Fruit fly (Drosophila melanogaster): ENCODE data around the gene CG32298.

Gene CG32298

DNA sequence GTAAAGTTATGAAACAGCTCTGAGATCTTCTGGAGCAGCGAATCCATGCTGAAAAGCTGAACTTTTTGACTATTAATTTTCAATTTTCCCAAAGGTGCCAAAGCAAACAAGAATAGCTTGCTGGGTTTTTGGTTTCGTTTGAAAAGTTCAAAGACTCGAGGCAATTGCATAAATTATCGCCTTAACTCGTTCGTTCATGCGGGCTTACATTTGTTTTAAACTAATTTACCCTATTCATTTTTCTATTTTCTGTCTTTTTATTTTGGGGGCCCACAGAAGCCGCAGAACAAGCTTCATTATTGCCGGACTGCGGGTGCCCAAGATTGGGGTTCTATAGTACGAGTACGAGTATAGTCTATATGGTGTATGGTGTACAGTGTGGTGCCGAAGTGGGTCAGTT, at the start of gene CG32298, which contains the start of gene CG32299:
Gene CG32298 (minus strand): TSS at position 101 of the 400 bp plus-strand sequence.
Gene CG32299 (minus strand): TSS at position 101 of the 400 bp plus-strand sequence.
- TF ChIP-seq woc (GFP tag; optimal IDR thresholded peaks at IDR 0.05) (no peak), CG9705 (GFP tag; optimal IDR thresholded peaks at IDR 0.05) (no peak), Rel (GFP tag; optimal IDR thresholded peaks at IDR 0.05) (no peak), Rel (tag; optimal IDR thresholded peaks at IDR 0.05) (no peak), pan (optimal IDR thresholded peaks at IDR 0.05) (no peak), Hnf4 (GFP tag; optimal IDR thresholded peaks at IDR 0.05) (no peak), N (GFP tag; optimal IDR thresholded peaks at IDR 0.05) (no peak), brk (GFP tag; optimal IDR thresholded peaks at IDR 0.05) (no peak), psq (GFP tag; optimal IDR thresholded peaks at IDR 0.05) (no peak), sage (GFP tag; optimal IDR thresholded peaks at IDR 0.05) (no peak), usp (GFP tag; optimal IDR thresholded peaks at IDR 0.05) (no peak), HLH106 (tag; optimal IDR thresholded peaks at IDR 0.05) (no peak), dmrt93B (GFP tag; optimal IDR thresholded peaks at IDR 0.05) (no peak), foxo (GFP tag; optimal IDR thresholded peaks at IDR 0.05) (no peak), rgr (GFP tag; optimal IDR thresholded peaks at IDR 0.05) (no peak), CrebA (GFP tag; optimal IDR thresholded peaks at IDR 0.05; ENCODE audit: borderline replicate concordance) (no peak), CG32264 (GFP tag; optimal IDR thresholded peaks at IDR 0.05) (no peak), sv (GFP tag; optimal IDR thresholded peaks at IDR 0.05) (no peak)

DNA sequence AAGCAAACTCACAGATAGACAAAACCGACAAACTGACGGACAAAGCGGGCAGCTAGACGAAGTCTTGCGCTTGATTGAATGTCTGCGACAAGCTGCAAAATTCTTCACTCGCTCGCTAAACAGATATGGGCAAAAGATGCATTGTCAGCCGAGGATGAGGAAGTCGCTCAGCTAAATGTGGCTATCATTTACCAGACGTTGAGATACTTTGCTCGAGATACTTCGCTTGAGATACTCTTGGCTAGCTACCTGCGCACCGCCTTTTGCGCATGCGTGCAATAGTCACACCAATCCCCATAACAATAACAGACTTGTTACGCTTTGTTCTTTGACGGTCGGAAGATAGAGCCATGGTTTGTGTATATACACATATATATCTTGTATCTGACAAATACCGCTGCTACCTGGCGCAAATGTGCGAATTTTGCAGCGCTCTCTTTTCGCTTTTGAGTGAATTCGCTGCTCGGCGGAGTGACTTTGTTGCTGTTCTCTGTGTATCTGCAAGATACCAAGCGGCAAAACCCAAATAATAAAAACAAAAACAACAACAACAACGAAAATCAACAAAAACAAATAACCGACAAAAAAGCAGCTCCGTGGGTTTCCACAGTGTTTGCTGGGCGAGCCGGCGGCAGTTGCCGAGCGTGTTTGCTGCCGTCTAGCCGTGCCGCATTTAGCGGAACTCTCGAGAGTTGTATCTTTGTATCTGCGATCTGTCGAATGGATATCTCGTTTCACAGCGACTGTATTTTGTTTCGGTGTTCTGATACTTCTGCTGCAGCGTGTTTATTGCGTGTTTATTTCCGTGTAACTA, 48.0 kb upstream of the CG32298 start:
- TF ChIP-seq foxo (GFP tag; optimal IDR thresholded peaks at IDR 0.05) (no peak), h (GFP tag; optimal IDR thresholded peaks at IDR 0.05) (peak; percentile 39), Abd-B (GFP tag; optimal IDR thresholded peaks at IDR 0.05) (no peak), woc (GFP tag; optimal IDR thresholded peaks at IDR 0.05) (no peak), usp (GFP tag; optimal IDR thresholded peaks at IDR 0.05) (no peak), GATAd (GFP tag; optimal IDR thresholded peaks at IDR 0.05) (no peak), Vsx2 (GFP tag; optimal IDR thresholded peaks at IDR 0.05; ENCODE audit: partially characterized antibody) (no peak), tai (GFP tag; optimal IDR thresholded peaks at IDR 0.05) (no peak), rgr (GFP tag; optimal IDR thresholded peaks at IDR 0.05) (peak; percentile 4), ey (GFP tag; optimal IDR thresholded peaks at IDR 0.05) (no peak), Dfd (GFP tag; optimal IDR thresholded peaks at IDR 0.05) (no peak), Dif (GFP tag; optimal IDR thresholded peaks at IDR 0.05; ENCODE audit: partially characterized antibody) (no peak), HLH106 (tag; optimal IDR thresholded peaks at IDR 0.05) (no peak), lola (GFP tag; optimal IDR thresholded peaks at IDR 0.05) (no peak), jim (GFP tag; optimal IDR thresholded peaks at IDR 0.05) (no peak), Mio (GFP tag; optimal IDR thresholded peaks at IDR 0.05) (no peak), Rel (GFP tag; optimal IDR thresholded peaks at IDR 0.05) (peak; percentile 8), Rel (tag; optimal IDR thresholded peaks at IDR 0.05) (no peak), Hr78 (GFP tag; optimal IDR thresholded peaks at IDR 0.05) (no peak), sv (GFP tag; optimal IDR thresholded peaks at IDR 0.05) (no peak), fru (GFP tag; optimal IDR thresholded peaks at IDR 0.05) (peak; percentile 40), sage (GFP tag; optimal IDR thresholded peaks at IDR 0.05) (no peak), Sp1 (GFP tag; optimal IDR thresholded peaks at IDR 0.05) (peak; percentile 22), psq (GFP tag; optimal IDR thresholded peaks at IDR 0.05) (peak; percentile 26), dsf (GFP tag; optimal IDR thresholded peaks at IDR 0.05; ENCODE audit: borderline replicate concordance) (no peak)

DNA sequence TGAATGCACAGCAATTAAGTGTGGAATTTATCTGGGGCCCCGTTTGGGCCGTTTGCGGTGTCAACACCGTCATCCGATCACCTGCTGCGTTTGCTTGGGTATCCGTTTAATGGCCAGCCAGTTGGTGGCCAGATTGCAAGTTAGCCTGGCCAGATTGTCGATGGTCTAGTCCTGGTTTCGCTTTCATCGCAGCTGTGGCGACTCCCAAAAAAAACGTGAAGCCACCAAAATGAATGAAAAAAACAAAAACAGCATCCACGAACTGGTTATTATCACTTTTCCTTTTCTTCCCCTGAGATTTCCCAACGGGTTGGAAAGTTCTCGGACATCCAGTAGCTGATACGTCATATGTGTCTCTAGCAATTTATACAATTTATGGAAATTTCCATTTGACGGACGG, 46.8 kb upstream of the CG32298 start:
- no peak for TF ChIP-seq Dif (GFP tag; optimal IDR thresholded peaks at IDR 0.05; ENCODE audit: partially characterized antibody)
- no peak for TF ChIP-seq CG32264 (GFP tag; optimal IDR thresholded peaks at IDR 0.05)
- no peak for TF ChIP-seq sv (GFP tag; optimal IDR thresholded peaks at IDR 0.05)
- TF ChIP-seq Myc (optimal IDR thresholded peaks at IDR 0.05) = no peak
- TF ChIP-seq rgr (GFP tag; optimal IDR thresholded peaks at IDR 0.05) = no peak
- no peak for TF ChIP-seq fru (GFP tag; optimal IDR thresholded peaks at IDR 0.05)
- TF ChIP-seq usp (GFP tag; optimal IDR thresholded peaks at IDR 0.05) = no peak
- TF ChIP-seq dl (GFP tag; optimal IDR thresholded peaks at IDR 0.05; ENCODE audit: insufficient read depth in 1 of 2, partially characterized antibody in 2 of 2) = no peak
- no peak for TF ChIP-seq Hr83 (GFP tag; optimal IDR thresholded peaks at IDR 0.05; ENCODE audit: poor library complexity, severe bottlenecking)
- TF ChIP-seq ey (GFP tag; optimal IDR thresholded peaks at IDR 0.05) = no peak
- no peak for TF ChIP-seq pan (optimal IDR thresholded peaks at IDR 0.05)
- no peak for TF ChIP-seq tai (GFP tag; optimal IDR thresholded peaks at IDR 0.05)
- no peak for TF ChIP-seq OdsH (GFP tag; optimal IDR thresholded peaks at IDR 0.05)
- no peak for TF ChIP-seq Sp1 (GFP tag; optimal IDR thresholded peaks at IDR 0.05)
- TF ChIP-seq GATAd (GFP tag; optimal IDR thresholded peaks at IDR 0.05) = no peak
- no peak for TF ChIP-seq dmrt93B (GFP tag; optimal IDR thresholded peaks at IDR 0.05)
- no peak for TF ChIP-seq foxo (GFP tag; optimal IDR thresholded peaks at IDR 0.05)
- TF ChIP-seq Abd-B (GFP tag; optimal IDR thresholded peaks at IDR 0.05) = no peak
- no peak for TF ChIP-seq br (GFP tag; optimal IDR thresholded peaks at IDR 0.05)
- no peak for TF ChIP-seq psq (GFP tag; optimal IDR thresholded peaks at IDR 0.05)
